ENCODE assay signal across 1 fruit fly cellular context in the genomic region with DNA sequence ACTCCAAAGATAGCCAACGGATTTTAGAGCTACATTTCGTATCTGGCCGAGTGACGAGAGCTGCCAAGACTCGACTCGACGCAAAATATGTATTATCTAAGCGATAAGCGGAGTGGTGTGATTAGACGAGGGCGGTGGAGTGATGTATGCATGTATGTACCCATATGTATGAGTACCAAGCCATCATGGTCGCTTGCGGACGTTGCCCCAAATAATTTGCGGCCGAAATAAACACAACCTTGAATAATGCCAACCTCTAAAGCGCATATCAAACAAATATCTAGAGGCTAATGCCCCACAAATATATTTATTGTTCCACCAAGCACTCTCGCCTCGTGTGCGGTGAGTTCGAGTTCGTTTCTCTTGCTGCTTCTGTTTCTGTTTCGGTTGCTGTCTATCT.
TF ChIP-seq lines count a peak whose summit lies in the region.

No protein-coding gene starts in this region.

TF ChIP-seq in whole organism, embryonic, 481 proteins besides CTCF, POLR2A, EP300 and RAD21 (continued from another document):
- TF ChIP-seq CG13123 (GFP tag; optimal IDR thresholded peaks at IDR 0.05; lab: Kevin White, UChicago) = no peak
- TF ChIP-seq CG32532 (GFP tag; IDR thresholded peaks at IDR 0.05; lab: Robert Waterston, UW) = no peak
- no peak for TF ChIP-seq gfzf (GFP tag; optimal IDR thresholded peaks at IDR 0.05; lab: Kevin White, UChicago)
- no peak for TF ChIP-seq CG6254 (GFP tag; optimal IDR thresholded peaks at IDR 0.05; lab: Kevin White, UChicago)
- TF ChIP-seq CG4404 (GFP tag; IDR thresholded peaks at IDR 0.05; lab: Robert Waterston, UW) = no peak
- no peak for TF ChIP-seq CG15696 (tag; optimal IDR thresholded peaks at IDR 0.05; lab: Kevin White, UChicago)
- TF ChIP-seq HLH4C (GFP tag; IDR thresholded peaks at IDR 0.05; lab: Robert Waterston, UW; ENCODE audit: partially characterized antibody) = no peak
- no peak for TF ChIP-seq fd64A (GFP tag; optimal IDR thresholded peaks at IDR 0.05; lab: Kevin White, UChicago)
- TF ChIP-seq CG3726 (GFP tag; IDR thresholded peaks at IDR 0.05; lab: Robert Waterston, UW) = no peak
- no peak for TF ChIP-seq CG14860 (GFP tag; IDR thresholded peaks at IDR 0.05; lab: Robert Waterston, UW; ENCODE audit: partially characterized antibody)
- TF ChIP-seq CG9727 (GFP tag; optimal IDR thresholded peaks at IDR 0.05; lab: Kevin White, UChicago) = no peak
- TF ChIP-seq az2 (GFP tag; optimal IDR thresholded peaks at IDR 0.05; lab: Kevin White, UChicago) = no peak
- no peak for TF ChIP-seq tgo (GFP tag; IDR thresholded peaks at IDR 0.05; lab: Robert Waterston, UW)
- no peak for TF ChIP-seq CG11504 (tag; optimal IDR thresholded peaks at IDR 0.05; lab: Kevin White, UChicago)
- no peak for TF ChIP-seq CG15011 (GFP tag; optimal IDR thresholded peaks at IDR 0.05; lab: Kevin White, UChicago)
- no peak for TF ChIP-seq CG11085 (GFP tag; IDR thresholded peaks at IDR 0.05; lab: Robert Waterston, UW)
- TF ChIP-seq rib (GFP tag; IDR thresholded peaks at IDR 0.05; lab: Robert Waterston, UW) = no peak
- TF ChIP-seq CG4854 (GFP tag; optimal IDR thresholded peaks at IDR 0.05; lab: Kevin White, UChicago) = no peak
- TF ChIP-seq CG1233 (GFP tag; optimal IDR thresholded peaks at IDR 0.05; lab: Kevin White, UChicago) = no peak
- no peak for TF ChIP-seq Hr51 (GFP tag; optimal IDR thresholded peaks at IDR 0.05; lab: Kevin White, UChicago)
- no peak for TF ChIP-seq lilli (GFP tag; optimal IDR thresholded peaks at IDR 0.05; lab: Kevin White, UChicago)
- peak; percentile 8 for TF ChIP-seq Meics (GFP tag; optimal IDR thresholded peaks at IDR 0.05; lab: Kevin White, UChicago)
- TF ChIP-seq Med (GFP tag; lab: Kevin White, UChicago) = peak; percentile 73
- TF ChIP-seq Mes4 (GFP tag; optimal IDR thresholded peaks at IDR 0.05; lab: Kevin White, UChicago) = no peak
- TF ChIP-seq sd (tag; optimal IDR thresholded peaks at IDR 0.05; lab: Kevin White, UChicago) = peak; percentile 40
- no peak for TF ChIP-seq ci (GFP tag; IDR thresholded peaks at IDR 0.05; lab: Robert Waterston, UW)
- no peak for TF ChIP-seq tx (GFP tag; optimal IDR thresholded peaks at IDR 0.05; lab: Kevin White, UChicago)
- no peak for TF ChIP-seq Ets65A (GFP tag; lab: Kevin White, UChicago)
- TF ChIP-seq CG11560 (tag; IDR thresholded peaks at IDR 0.05; lab: Robert Waterston, UW) = no peak
- no peak for TF ChIP-seq CG17359 (tag; optimal IDR thresholded peaks at IDR 0.05; lab: Kevin White, UChicago)
- no peak for TF ChIP-seq Hmx (GFP tag; optimal IDR thresholded peaks at IDR 0.05; lab: Kevin White, UChicago)
- TF ChIP-seq croc (GFP tag; conservative IDR thresholded peaks at IDR 0.05; lab: Robert Waterston, UW) = no peak
- TF ChIP-seq CG2202 (tag; optimal IDR thresholded peaks at IDR 0.05; lab: Kevin White, UChicago) = no peak
- no peak for TF ChIP-seq Lpt (GFP tag; optimal IDR thresholded peaks at IDR 0.05; lab: Kevin White, UChicago)
- no peak for TF ChIP-seq CG6654 (GFP tag; optimal IDR thresholded peaks at IDR 0.05; lab: Kevin White, UChicago)
- no peak for TF ChIP-seq Ptx1 (GFP tag; IDR thresholded peaks at IDR 0.05; lab: Robert Waterston, UW)
- TF ChIP-seq Adf1 (GFP tag; IDR thresholded peaks at IDR 0.05; lab: Robert Waterston, UW) = no peak
- TF ChIP-seq stwl (tag; optimal IDR thresholded peaks at IDR 0.05; lab: Kevin White, UChicago) = no peak
- no peak for TF ChIP-seq HLH54F (GFP tag; optimal IDR thresholded peaks at IDR 0.05; lab: Kevin White, UChicago)
- no peak for TF ChIP-seq pb (GFP tag; optimal IDR thresholded peaks at IDR 0.05; lab: Kevin White, UChicago)
- no peak for TF ChIP-seq CG9797 (GFP tag; optimal IDR thresholded peaks at IDR 0.05; lab: Kevin White, UChicago)
- no peak for TF ChIP-seq CG8290 (GFP tag; optimal IDR thresholded peaks at IDR 0.05; lab: Kevin White, UChicago)
- peak in 1 of 2 experiments; percentile 19 for TF ChIP-seq CG8290 (tag; optimal IDR thresholded peaks at IDR 0.05; lab: Kevin White, UChicago)
- TF ChIP-seq CG14965 (GFP tag; optimal IDR thresholded peaks at IDR 0.05; lab: Kevin White, UChicago; ENCODE audit: borderline replicate concordance) = no peak
- no peak for TF ChIP-seq schlank (tag; optimal IDR thresholded peaks at IDR 0.05; lab: Kevin White, UChicago)
- TF ChIP-seq CG9609 (GFP tag; optimal IDR thresholded peaks at IDR 0.05; lab: Kevin White, UChicago) = no peak
- 0 out of 2 replicates have a peak, but pooled peaks have one; percentile 18 for TF ChIP-seq CG11696 (GFP tag; IDR thresholded peaks at IDR 0.05; lab: Robert Waterston, UW)
- no peak for TF ChIP-seq dmrt11E (tag; optimal IDR thresholded peaks at IDR 0.05; lab: Kevin White, UChicago)
